Fruit fly (Drosophila melanogaster) S2 (cell line): ENCODE measurements around the gene Oatp30B.

Source experiments
- CG8478 ChIP-seq: fragments of >200 bp; optimal IDR thresholded peaks from 2 replicates; lab custom pipeline; 2018
- CTCF ChIP-seq, 2 experiments: fragments of >200 bp; optimal IDR thresholded peaks; 2 replicates each; lab custom pipeline; 2018

dm6 chr2L:9562713-9563112 is 41.7 kb downstream of the Oatp30B start:
- TF ChIP-seq CG8478 (lab: Kevin White, UChicago) (no peak), CTCF (optimal IDR thresholded peaks at IDR 0.05; lab: Kevin White, UChicago) (no peak)
